Fruit fly (Drosophila melanogaster): ENCODE results near the gene Aduk.

DNA sequence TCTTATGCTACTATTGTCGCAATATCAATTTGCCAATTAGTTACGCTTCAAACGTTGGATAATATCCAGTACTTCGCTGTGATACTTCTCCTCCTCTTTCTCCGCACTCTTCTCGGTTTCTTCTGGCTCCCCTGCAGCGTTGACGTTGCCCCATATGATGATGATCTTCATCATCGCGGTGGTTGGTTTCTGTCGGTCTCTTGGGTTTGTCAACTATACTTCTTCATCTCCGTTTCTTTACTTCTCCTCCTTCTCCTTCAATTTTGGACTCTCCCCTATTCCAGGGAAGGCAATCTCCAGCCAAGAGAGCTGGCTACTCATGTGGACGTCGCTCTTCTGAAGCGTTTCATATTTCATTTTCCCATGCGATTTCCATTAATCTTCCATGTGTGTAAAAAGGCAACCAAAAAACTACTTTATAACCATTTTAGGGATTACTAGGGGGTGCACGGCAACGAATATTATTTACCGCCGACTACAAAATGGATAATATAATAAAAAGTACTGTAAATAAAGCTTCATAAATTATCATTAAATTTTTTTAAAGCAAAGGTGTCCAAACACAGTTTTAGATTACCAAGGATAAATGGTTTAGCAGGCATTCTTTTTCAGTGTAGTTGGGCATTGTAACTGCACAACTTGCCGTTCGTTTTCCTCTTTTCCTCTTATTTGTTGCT lies 13.3 kb upstream of the Aduk start:
- TF ChIP-seq CG4496 (GFP tag; IDR thresholded peaks at IDR 0.05), result peak; percentile 90
- peak; percentile 66 for TF ChIP-seq CG13204 (GFP tag; optimal IDR thresholded peaks at IDR 0.05)
- peak; percentile 80 for TF ChIP-seq CG12605 (GFP tag; IDR thresholded peaks at IDR 0.05)
- peak; percentile 93 for TF ChIP-seq CG17806 (tag; optimal IDR thresholded peaks at IDR 0.05)
- peak; percentile 89 for TF ChIP-seq Pif1B (GFP tag; optimal IDR thresholded peaks at IDR 0.05)

Data from whole organism, pupa.